Worm (Caenorhabditis elegans) whole organism, L3 larva: ENCODE measurements around the gene pgph-1.

Experiments used
- aly-2 ChIP-seq: fragments of 150-350 bp; optimal IDR thresholded peaks from 2 replicates; lab custom pipeline; 2014; ENCODE audit warnings: missing biosample characterization, missing genetic modification characterization
- ama-1 ChIP-seq: fragments of 150-350 bp; optimal IDR thresholded peaks from 2 replicates; lab custom pipeline; 2018
- ceh-82 ChIP-seq: fragments of 150-350 bp; optimal IDR thresholded peaks from 2 replicates; lab custom pipeline; 2014; ENCODE audit warnings: missing biosample characterization, missing genetic modification characterization
- fkh-10 ChIP-seq: sonication (generic microtip); optimal IDR thresholded peaks from 2 replicates; lab custom pipeline; 2017; ENCODE audit warnings: missing biosample characterization, missing genetic modification reagents, missing genetic modification characterization
- jun-1 ChIP-seq: fragments of 150-350 bp; optimal IDR thresholded peaks from 2 replicates; lab custom pipeline; 2014; ENCODE audit warnings: missing biosample characterization, missing genetic modification reagents, missing genetic modification characterization
- nhr-23 ChIP-seq: fragments of 150-350 bp; optimal IDR thresholded peaks from 2 replicates; lab custom pipeline; 2014; ENCODE audit warnings: missing biosample characterization, missing genetic modification reagents, missing genetic modification characterization
- nhr-237 ChIP-seq: fragments of 150-350 bp; optimal IDR thresholded peaks from 2 replicates; lab custom pipeline; 2014; ENCODE audit warnings: missing biosample characterization, missing genetic modification characterization
- nhr-76 ChIP-seq: fragments of 150-350 bp; sonication (generic microtip); optimal IDR thresholded peaks from 5 replicates; lab custom pipeline; 2014; ENCODE audit warnings: missing biosample characterization, missing genetic modification characterization
- pqm-1 ChIP-seq: fragments of 150-350 bp; optimal IDR thresholded peaks from 2 replicates; lab custom pipeline; 2017; ENCODE audit warnings: missing biosample characterization, missing genetic modification characterization, inconsistent platforms
- snpc-4 ChIP-seq: fragments of 150-350 bp; optimal IDR thresholded peaks from 2 replicates; lab custom pipeline; 2014; ENCODE audit warnings: missing biosample characterization, missing genetic modification characterization
- unc-62 ChIP-seq: fragments of 150-350 bp; sonication (generic microtip); optimal IDR thresholded peaks from 4 replicates; lab custom pipeline; 2014; ENCODE audit warnings: missing biosample characterization, missing genetic modification reagents, missing genetic modification characterization
- ztf-11 ChIP-seq: fragments of 150-350 bp; optimal IDR thresholded peaks from 2 replicates; lab custom pipeline; 2014; ENCODE audit warnings: missing biosample characterization, missing genetic modification characterization

- no peak for TF ChIP-seq nhr-76 (tag; lab: Kevin White, UChicago)
- TF ChIP-seq aly-2 (tag; lab: Kevin White, UChicago), result no peak
- TF ChIP-seq jun-1 (tag; lab: Kevin White, UChicago), result no peak
- TF ChIP-seq nhr-23, result no peak
- TF ChIP-seq ama-1 (lab: Kevin White, UChicago), result no peak
- no peak for TF ChIP-seq snpc-4 (tag; lab: Kevin White, UChicago)
- no peak for TF ChIP-seq unc-62 (GFP tag; lab: Kevin White, UChicago)
- no peak for TF ChIP-seq ceh-82 (tag; lab: Kevin White, UChicago)
- no peak for TF ChIP-seq pqm-1
- TF ChIP-seq nhr-237 (tag; lab: Kevin White, UChicago), result no peak
- TF ChIP-seq ztf-11 (tag; lab: Kevin White, UChicago), result no peak
- TF ChIP-seq fkh-10 (GFP tag; lab: Kevin White, UChicago), result no peak
These were observed 26.7 kb upstream of the pgph-1 start for ce11 chrV:5779984-5780383.
